Worm (Caenorhabditis elegans) whole organism, early embryonic: ENCODE measurements around the gene clp-4.

Experiments
- B0310.2 ChIP-seq: sonication (generic microtip); optimal IDR thresholded peaks from 2 replicates; lab custom pipeline; 2016; ENCODE audit warnings: mild to moderate bottlenecking, missing genetic modification characterization, missing compliant biosample characterization
- aly-1 ChIP-seq: sonication (generic microtip); optimal IDR thresholded peaks from 2 replicates; lab custom pipeline; 2016; ENCODE audit warnings: missing genetic modification characterization, missing compliant biosample characterization
- ama-1 ChIP-seq: fragments of 150-350 bp; optimal IDR thresholded peaks from 2 replicates; lab custom pipeline; 2014
- ceh-36 ChIP-seq: sonication (generic microtip); optimal IDR thresholded peaks from 2 replicates; lab custom pipeline; 2016; ENCODE audit warnings: missing genetic modification characterization, inconsistent platforms, missing compliant biosample characterization
- ets-7 ChIP-seq: sonication (generic microtip); optimal IDR thresholded peaks from 2 replicates; lab custom pipeline; 2016; ENCODE audit warnings: missing genotype, missing genetic modification characterization, missing compliant biosample characterization
- flt-1 ChIP-seq: fragments of 200-800 bp; sonication (Bioruptor generic); IDR thresholded peaks from 2 replicates; pipeline ENCODE4 v1.3.6; 2022; ENCODE audit warnings: missing genetic modification characterization, missing compliant biosample characterization
- hmbx-1 ChIP-seq: sonication (generic microtip); optimal IDR thresholded peaks from 2 replicates; lab custom pipeline; 2016; ENCODE audit warnings: mild to moderate bottlenecking, missing genetic modification characterization, missing compliant biosample characterization
- hmg-4 ChIP-seq: fragments of 200-800 bp; sonication (Bioruptor generic); optimal IDR thresholded peaks from 2 replicates; lab custom pipeline; 2018; ENCODE audit warnings: mild to moderate bottlenecking, missing genetic modification characterization, missing compliant biosample characterization
- pes-1 ChIP-seq: fragments of 200-800 bp; sonication (Bioruptor generic); IDR thresholded peaks from 2 replicates; pipeline ENCODE4 v1.3.6; 2022; ENCODE audit warnings: missing genetic modification reagents, missing genetic modification characterization, missing compliant biosample characterization
- scrt-1 ChIP-seq: fragments of 200-800 bp; sonication (Bioruptor generic); IDR thresholded peaks from 2 replicates; pipeline ENCODE4 v1.3.6; 2022; ENCODE audit warnings: missing genetic modification characterization, missing compliant biosample characterization
- sea-1 ChIP-seq: fragments of 200-800 bp; sonication (Bioruptor generic); conservative IDR thresholded peaks from 2 replicates; pipeline ENCODE4 v1.3.6; 2022; ENCODE audit warnings: missing genetic modification characterization, missing compliant biosample characterization

DNA sequence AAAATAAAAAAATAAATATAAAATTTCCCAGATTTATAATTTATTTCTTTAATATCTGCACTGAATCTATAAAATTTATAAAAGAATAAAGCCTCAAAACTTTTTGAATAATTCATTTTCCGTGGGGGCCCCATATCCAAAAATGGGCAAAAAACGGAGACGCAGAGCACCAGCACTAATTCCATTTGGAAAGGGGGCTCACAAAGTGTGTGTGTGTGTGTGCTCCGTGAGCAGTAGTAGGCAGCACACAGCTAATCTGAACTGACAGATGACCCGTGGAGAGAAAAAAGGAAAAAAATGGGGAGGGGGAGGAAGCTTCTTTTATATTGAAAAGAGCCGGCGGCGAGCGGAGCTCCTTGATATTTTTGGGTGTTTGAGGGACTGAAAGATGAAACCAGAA lies 26.2 kb downstream of the clp-4 start:
- no peak for TF ChIP-seq ama-1 (lab: Kevin White, UChicago)
- TF ChIP-seq sea-1: no peak
- TF ChIP-seq flt-1 (GFP tag; lab: Robert Waterston, UW): no peak
- no peak for TF ChIP-seq ceh-36 (tag; lab: Kevin White, UChicago)
- TF ChIP-seq scrt-1 (GFP tag; lab: Robert Waterston, UW): no peak
- no peak for TF ChIP-seq hmg-4 (GFP tag; lab: Kevin White, UChicago)
- no peak for TF ChIP-seq hmbx-1 (tag; lab: Kevin White, UChicago)
- no peak for TF ChIP-seq ets-7 (tag; lab: Kevin White, UChicago)
- TF ChIP-seq B0310.2 (tag; lab: Kevin White, UChicago): no peak
- TF ChIP-seq aly-1: no peak
- TF ChIP-seq pes-1: no peak
